Fruit fly (Drosophila melanogaster) whole organism, prepupa: ENCODE measurements around the gene JMJD6.

Experiments
- Blimp-1 ChIP-seq: fragments of 200-800 bp; sonication (Bioruptor generic); optimal IDR thresholded peaks from 3 replicates; lab custom pipeline; 2017; ENCODE audit warnings: missing biosample characterization, missing genetic modification characterization, mild to moderate bottlenecking, moderate library complexity, missing genetic modification reagents
- CG10631 ChIP-seq: fragments of 200-800 bp; sonication (Bioruptor generic); optimal IDR thresholded peaks from 2 replicates; lab custom pipeline; 2016; ENCODE audit warnings: missing biosample characterization, missing genetic modification characterization
- CG10669 ChIP-seq: fragments of 200-800 bp; sonication (Bioruptor generic); optimal IDR thresholded peaks from 3 replicates; lab custom pipeline; 2018; ENCODE audit warnings: missing biosample characterization, mild to moderate bottlenecking, missing genetic modification characterization, moderate library complexity
- CG11294 ChIP-seq: fragments of 200-800 bp; sonication (Bioruptor generic); IDR thresholded peaks from 2 replicates; pipeline ENCODE4 v1.3.6; 2022; ENCODE audit warnings: missing biosample characterization, missing genetic modification characterization
- CG11902 ChIP-seq: fragments of 200-800 bp; sonication (Bioruptor generic); optimal IDR thresholded peaks from 3 replicates; lab custom pipeline; 2016; ENCODE audit warnings: missing biosample characterization, missing genetic modification characterization
- CG15336 ChIP-seq: fragments of 200-800 bp; sonication (Bioruptor generic); IDR thresholded peaks from 2 replicates; pipeline ENCODE4 v1.3.6; 2022; ENCODE audit warnings: missing biosample characterization, missing genetic modification characterization
- CG1621 ChIP-seq: fragments of 200-800 bp; sonication (Bioruptor generic); optimal IDR thresholded peaks from 3 replicates; lab custom pipeline; 2018; ENCODE audit warnings: missing biosample characterization, mild to moderate bottlenecking, missing genetic modification characterization
- CG16779 ChIP-seq: fragments of 200-800 bp; sonication (Bioruptor generic); optimal IDR thresholded peaks from 3 replicates; lab custom pipeline; 2017; ENCODE audit warnings: missing biosample characterization, mild to moderate bottlenecking, missing genetic modification characterization
- CG3032 ChIP-seq: fragments of 200-800 bp; optimal IDR thresholded peaks from 2 replicates; lab custom pipeline; 2019; ENCODE audit warnings: missing biosample characterization, mild to moderate bottlenecking, missing genetic modification characterization, moderate library complexity
- CG34406 ChIP-seq: fragments of 200-800 bp; sonication (Bioruptor generic); optimal IDR thresholded peaks from 3 replicates; lab custom pipeline; 2016; ENCODE audit warnings: missing biosample characterization, missing genetic modification characterization
- CG3919 ChIP-seq: fragments of 200-800 bp; sonication (Bioruptor generic); optimal IDR thresholded peaks from 3 replicates; lab custom pipeline; 2016; ENCODE audit warnings: missing biosample characterization, missing genetic modification characterization
- CG4318 ChIP-seq: fragments of 200-800 bp; sonication (Bioruptor generic); optimal IDR thresholded peaks from 3 replicates; lab custom pipeline; 2017; ENCODE audit warnings: missing biosample characterization, mild to moderate bottlenecking, missing genetic modification characterization
- CG6163 ChIP-seq: fragments of 200-800 bp; sonication (Bioruptor generic); IDR thresholded peaks from 3 replicates; pipeline ENCODE4 v1.3.6; 2022; ENCODE audit warnings: missing biosample characterization, missing genetic modification characterization
- CG6276 ChIP-seq: fragments of 200-800 bp; sonication (Bioruptor generic); optimal IDR thresholded peaks from 2 replicates; lab custom pipeline; 2017; ENCODE audit warnings: missing biosample characterization, mild to moderate bottlenecking, missing genetic modification characterization
- CG6808 ChIP-seq: fragments of 200-800 bp; sonication (Bioruptor generic); optimal IDR thresholded peaks from 3 replicates; lab custom pipeline; 2017; ENCODE audit warnings: missing biosample characterization, missing genetic modification characterization, mild to moderate bottlenecking, moderate library complexity, missing genetic modification reagents
- CG6854 ChIP-seq: fragments of 200-800 bp; sonication (Bioruptor generic); optimal IDR thresholded peaks from 2 replicates; lab custom pipeline; 2017; ENCODE audit warnings: missing biosample characterization, mild to moderate bottlenecking, missing genetic modification characterization
- CG7368 ChIP-seq: fragments of 200-800 bp; sonication (Bioruptor generic); optimal IDR thresholded peaks from 3 replicates; lab custom pipeline; 2016; ENCODE audit warnings: missing biosample characterization, missing genetic modification characterization
- CG8119 ChIP-seq: fragments of 200-800 bp; sonication (Bioruptor generic); IDR thresholded peaks from 3 replicates; pipeline ENCODE4 v1.3.6; 2022; ENCODE audit warnings: missing biosample characterization, missing genetic modification characterization
- CG8319 ChIP-seq: fragments of 200-800 bp; sonication (Bioruptor generic); optimal IDR thresholded peaks from 3 replicates; lab custom pipeline; 2016; ENCODE audit warnings: missing biosample characterization, missing genetic modification characterization
- CG8632 ChIP-seq: fragments of 200-800 bp; sonication (Bioruptor generic); optimal IDR thresholded peaks from 3 replicates; lab custom pipeline; 2016; ENCODE audit warnings: missing biosample characterization, missing genetic modification characterization
- Eip75B ChIP-seq: fragments of 200-800 bp; sonication (Bioruptor generic); optimal IDR thresholded peaks from 3 replicates; lab custom pipeline; 2016; ENCODE audit warnings: missing biosample characterization, missing genetic modification characterization
- Eip93F ChIP-seq: fragments of 200-800 bp; sonication (Bioruptor generic); optimal IDR thresholded peaks from 2 replicates; lab custom pipeline; 2016; ENCODE audit warnings: missing biosample characterization, mild to moderate bottlenecking, missing genetic modification characterization
- Ets21C ChIP-seq: fragments of 200-800 bp; sonication (Bioruptor generic); optimal IDR thresholded peaks from 3 replicates; lab custom pipeline; 2016; ENCODE audit warnings: missing biosample characterization, missing genetic modification characterization
- Ets96B ChIP-seq: fragments of 200-800 bp; optimal IDR thresholded peaks from 2 replicates; lab custom pipeline; 2019; ENCODE audit warnings: missing biosample characterization, mild to moderate bottlenecking, missing genetic modification characterization, moderate library complexity
- Gug ChIP-seq: fragments of 200-800 bp; sonication (Bioruptor generic); IDR thresholded peaks from 2 replicates; pipeline ENCODE4 v1.3.6; 2022; ENCODE audit warnings: missing biosample characterization, missing genetic modification characterization
- Hr38 ChIP-seq: sonication (Bioruptor generic); optimal IDR thresholded peaks from 2 replicates; lab custom pipeline; 2016; ENCODE audit warnings: missing biosample characterization, missing genetic modification characterization
- Hr4 ChIP-seq: fragments of 200-800 bp; sonication (Bioruptor generic); optimal IDR thresholded peaks from 3 replicates; lab custom pipeline; 2016; ENCODE audit warnings: missing biosample characterization, missing genetic modification characterization
- Lpt ChIP-seq: fragments of 200-800 bp; sonication (Bioruptor generic); optimal IDR thresholded peaks from 3 replicates; lab custom pipeline; 2016; ENCODE audit warnings: missing biosample characterization, missing genetic modification characterization
- OdsH ChIP-seq: fragments of 200-800 bp; sonication (Bioruptor generic); optimal IDR thresholded peaks from 3 replicates; lab custom pipeline; 2016; ENCODE audit warnings: missing biosample characterization, missing genetic modification characterization
- Smox ChIP-seq: fragments of 200-800 bp; sonication (Bioruptor generic); optimal IDR thresholded peaks from 3 replicates; lab custom pipeline; 2016; ENCODE audit warnings: missing biosample characterization, missing genetic modification characterization
- Sox14 ChIP-seq: fragments of 200-800 bp; sonication (Bioruptor generic); optimal IDR thresholded peaks from 3 replicates; lab custom pipeline; 2016; ENCODE audit warnings: missing biosample characterization, missing genetic modification characterization
- Sox15 ChIP-seq: fragments of 200-800 bp; sonication (Bioruptor generic); optimal IDR thresholded peaks from 3 replicates; lab custom pipeline; 2016; ENCODE audit warnings: missing biosample characterization, missing genetic modification characterization
- achi ChIP-seq: fragments of 200-800 bp; sonication (Bioruptor generic); optimal IDR thresholded peaks from 3 replicates; lab custom pipeline; 2016; ENCODE audit warnings: missing biosample characterization, missing genetic modification characterization
- acj6 ChIP-seq: fragments of 200-800 bp; sonication (Bioruptor generic); optimal IDR thresholded peaks from 3 replicates; lab custom pipeline; 2016; ENCODE audit warnings: missing biosample characterization, missing genetic modification characterization
- dac ChIP-seq: fragments of 200-800 bp; sonication (Bioruptor generic); optimal IDR thresholded peaks from 2 replicates; lab custom pipeline; 2017; ENCODE audit warnings: missing biosample characterization, mild to moderate bottlenecking, missing genetic modification characterization
- dsx ChIP-seq: fragments of 200-800 bp; optimal IDR thresholded peaks from 3 replicates; lab custom pipeline; 2019; ENCODE audit warnings: missing biosample characterization, mild to moderate bottlenecking, missing genetic modification characterization, moderate library complexity; ENCODE audit not compliant: poor library complexity, severe bottlenecking
- eg ChIP-seq: fragments of 200-800 bp; sonication (Bioruptor generic); IDR thresholded peaks from 3 replicates; pipeline ENCODE4 v1.3.6; 2022; ENCODE audit warnings: missing biosample characterization, missing genetic modification characterization
- esn ChIP-seq: fragments of 200-800 bp; sonication (Bioruptor generic); optimal IDR thresholded peaks from 2 replicates; lab custom pipeline; 2016; ENCODE audit warnings: missing biosample characterization, mild to moderate bottlenecking, missing genetic modification characterization, moderate library complexity
- fd59A ChIP-seq: fragments of 200-800 bp; sonication (Bioruptor generic); optimal IDR thresholded peaks from 2 replicates; lab custom pipeline; 2017; ENCODE audit warnings: missing biosample characterization, mild to moderate bottlenecking, missing genetic modification characterization, missing genetic modification reagents
- fd85E ChIP-seq: fragments of 200-800 bp; sonication (Bioruptor generic); optimal IDR thresholded peaks from 3 replicates; lab custom pipeline; 2016; ENCODE audit warnings: missing biosample characterization, missing genetic modification characterization
- fkh ChIP-seq: fragments of 200-800 bp; sonication (Bioruptor generic); optimal IDR thresholded peaks from 3 replicates; lab custom pipeline; 2017; ENCODE audit warnings: missing biosample characterization, mild to moderate bottlenecking, missing genetic modification characterization, moderate library complexity
- lz ChIP-seq: fragments of 200-800 bp; sonication (Bioruptor generic); optimal IDR thresholded peaks from 3 replicates; lab custom pipeline; 2016; ENCODE audit warnings: missing biosample characterization, missing genetic modification characterization
- net ChIP-seq: fragments of 200-800 bp; sonication (Bioruptor generic); optimal IDR thresholded peaks from 3 replicates; lab custom pipeline; 2016; ENCODE audit warnings: missing biosample characterization, missing genetic modification characterization
- spab ChIP-seq: fragments of 200-800 bp; sonication (Bioruptor generic); optimal IDR thresholded peaks from 2 replicates; lab custom pipeline; 2017; ENCODE audit warnings: missing biosample characterization, mild to moderate bottlenecking, missing genetic modification characterization, missing genetic modification reagents
- vri ChIP-seq: fragments of 200-800 bp; sonication (Bioruptor generic); optimal IDR thresholded peaks from 3 replicates; lab custom pipeline; 2016; ENCODE audit warnings: missing biosample characterization, mild to moderate bottlenecking, missing genetic modification characterization

The JMJD6 gene

DNA sequence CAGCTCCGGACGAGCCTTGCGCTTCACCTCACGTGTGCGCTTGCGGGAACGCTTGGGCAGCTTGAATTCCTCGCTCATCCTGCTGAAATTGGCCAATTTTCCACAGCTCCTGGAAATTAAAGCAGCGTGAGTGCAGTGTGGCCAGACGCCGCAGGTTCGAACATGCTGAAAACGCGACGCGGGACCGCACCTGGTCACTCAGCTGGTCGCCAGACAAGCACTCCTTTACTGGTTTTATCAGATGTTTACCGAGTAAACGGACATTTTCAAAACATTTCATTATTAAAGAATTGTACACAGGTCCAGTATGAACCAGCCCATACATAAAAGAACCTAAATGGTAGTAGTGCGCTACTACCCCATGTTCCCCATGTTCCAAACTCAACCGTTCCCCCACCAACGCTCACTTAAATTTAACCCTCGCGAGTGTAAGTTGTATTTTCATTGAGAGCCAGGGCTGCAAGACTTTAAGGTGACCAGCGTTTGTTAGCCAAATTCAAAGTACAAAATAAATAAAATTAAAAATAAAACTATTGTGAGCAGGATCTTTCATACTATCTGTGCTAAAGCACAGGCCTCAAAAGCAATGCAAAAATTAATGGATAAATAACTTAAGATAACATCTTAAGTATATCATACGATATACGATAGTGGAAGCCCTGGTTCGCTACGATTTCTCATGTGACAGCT lies at the start of gene JMJD6, which contains the start of the genes CG7071 and Muted (continued):
- TF ChIP-seq CG3032 (tag; lab: Kevin White, UChicago) = peak; percentile 78
- TF ChIP-seq fd59A (GFP tag; lab: Kevin White, UChicago) = peak; percentile 63
- peak; percentile 80 for TF ChIP-seq CG7368 (GFP tag; lab: Kevin White, UChicago)
- peak; percentile 88 for TF ChIP-seq Eip93F (GFP tag; lab: Kevin White, UChicago)
- peak; percentile 60 for TF ChIP-seq Blimp-1 (GFP tag; lab: Kevin White, UChicago)
- peak; percentile 78 for TF ChIP-seq CG4318 (GFP tag; lab: Kevin White, UChicago)
- TF ChIP-seq net = peak; percentile 80
- TF ChIP-seq CG15336 (GFP tag; lab: Robert Waterston, UW) = peak; percentile 84
- peak; percentile 72 for TF ChIP-seq dac (GFP tag; lab: Kevin White, UChicago)

DNA sequence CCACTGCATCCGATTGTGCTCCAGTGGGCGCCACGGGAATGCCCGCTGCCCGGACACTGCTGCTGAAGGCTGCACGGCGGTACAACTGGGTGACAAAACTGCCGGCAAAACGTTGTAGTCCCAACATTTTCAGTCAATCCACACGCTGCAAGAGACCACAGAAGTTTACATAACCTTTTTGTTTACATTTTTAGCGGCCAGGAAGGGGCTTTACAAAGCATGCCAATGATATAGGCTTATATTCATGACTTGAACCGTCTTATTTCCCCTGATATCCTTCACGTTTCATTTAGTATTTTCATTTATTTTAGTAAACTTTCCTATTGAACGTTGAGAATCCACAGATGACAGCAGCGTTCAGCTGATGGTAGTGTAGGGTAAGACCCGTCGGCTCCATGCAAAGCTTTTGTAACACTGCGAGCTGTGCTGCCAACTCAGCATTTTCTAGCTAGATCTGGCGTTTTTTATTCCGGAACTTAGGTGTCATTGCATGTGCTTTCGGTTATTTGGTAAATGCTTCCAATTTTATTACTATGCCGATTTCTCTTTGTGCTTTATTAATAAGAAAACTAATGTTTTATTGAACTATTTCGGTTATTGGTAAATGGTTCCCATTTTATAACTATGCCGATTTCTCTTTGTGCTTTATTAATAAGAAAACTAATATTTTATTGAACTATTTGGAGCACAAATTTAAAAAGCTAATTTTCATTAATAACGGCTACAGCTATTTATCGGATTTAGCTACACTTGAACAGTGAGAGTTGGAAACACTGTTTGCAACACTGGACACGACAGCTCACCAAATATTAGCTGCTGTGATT lies 48.6 kb upstream of the JMJD6 start, which contains the start of the genes CG13850 and lqfR:
Gene CG13850, minus strand, starts transcription at position 379 of the 824 bp plus-strand sequence.
Gene lqfR, plus strand, starts transcription at position 765 of the 824 bp plus-strand sequence.
- TF ChIP-seq dac (GFP tag; lab: Kevin White, UChicago) (no peak), CG15336 (GFP tag; lab: Robert Waterston, UW) (no peak), acj6 (GFP tag; lab: Kevin White, UChicago) (peak; percentile 71), CG1621 (tag; lab: Kevin White, UChicago) (no peak), fkh (GFP tag; lab: Kevin White, UChicago) (peak; percentile 64), CG11294 (GFP tag; lab: Robert Waterston, UW) (peak; percentile 18; the same call in 1 of the 2 replicates), dsx (no peak), CG6276 (GFP tag; lab: Kevin White, UChicago) (no peak), Sox14 (GFP tag; lab: Kevin White, UChicago) (peak; percentile 79), CG16779 (no peak), CG8119 (GFP tag; lab: Robert Waterston, UW) (no peak), vri (GFP tag; lab: Kevin White, UChicago) (peak; percentile 43), net (peak; percentile 55), CG10631 (GFP tag; lab: Kevin White, UChicago) (peak; percentile 80), Ets21C (GFP tag; lab: Kevin White, UChicago) (peak; percentile 71), CG34406 (peak; percentile 65), fd85E (GFP tag; lab: Kevin White, UChicago) (peak; percentile 38), eg (GFP tag; lab: Robert Waterston, UW) (peak; percentile 47; the same call in 2 of the 3 replicates), CG6163 (GFP tag; lab: Robert Waterston, UW) (peak; percentile 61; the same call in 1 of the 3 replicates), Lpt (GFP tag; lab: Kevin White, UChicago) (peak; percentile 39), CG4318 (GFP tag; lab: Kevin White, UChicago) (no peak), Hr38 (no peak), CG3032 (tag; lab: Kevin White, UChicago) (peak; percentile 73), Smox (GFP tag; lab: Kevin White, UChicago) (peak; percentile 72), Sox15 (GFP tag; lab: Kevin White, UChicago) (peak; percentile 70), CG6808 (GFP tag; lab: Kevin White, UChicago) (no peak), Eip93F (GFP tag; lab: Kevin White, UChicago) (no peak), CG8319 (GFP tag; lab: Kevin White, UChicago) (peak; percentile 69), Gug (GFP tag; lab: Robert Waterston, UW) (0 out of 2 replicates have a peak, but pooled peaks have one; percentile 31), CG8632 (GFP tag; lab: Kevin White, UChicago) (peak; percentile 71), Eip75B (GFP tag; lab: Kevin White, UChicago) (peak; percentile 79), OdsH (GFP tag; lab: Kevin White, UChicago) (no peak), achi (GFP tag; lab: Kevin White, UChicago) (peak; percentile 79), CG6854 (GFP tag; lab: Kevin White, UChicago) (no peak), spab (GFP tag; lab: Kevin White, UChicago) (no peak), lz (GFP tag; lab: Kevin White, UChicago) (peak; percentile 81), Ets96B (tag; lab: Kevin White, UChicago) (peak; percentile 6), Hr4 (no peak), CG11902 (GFP tag; lab: Kevin White, UChicago) (peak; percentile 72), CG10669 (GFP tag; lab: Kevin White, UChicago) (no peak), CG3919 (peak; percentile 74), esn (GFP tag; lab: Kevin White, UChicago) (peak; percentile 87)
